Fruit fly (Drosophila melanogaster) whole organism, embryonic: ENCODE results near the gene CG17572.

Experiments used
- Dfd ChIP-seq, 2 experiments: fragments of >200 bp; optimal IDR thresholded peaks; 2 replicates each; lab custom pipeline; 2017; ENCODE audit warnings: missing biosample characterization in 2 of 2, missing genetic modification characterization in 2 of 2
- tll ChIP-seq, 2 experiments: fragments of 200-800 bp in 1 of 2; fragments of >200 bp in 1 of 2; sonication (Bioruptor generic) in 1 of 2; optimal IDR thresholded peaks; 2 replicates each; lab custom pipeline; 2017 to 2019; ENCODE audit warnings: missing biosample characterization in 2 of 2, missing genetic modification characterization in 2 of 2, mild to moderate bottlenecking in 1 of 2, moderate library complexity in 1 of 2

DNA sequence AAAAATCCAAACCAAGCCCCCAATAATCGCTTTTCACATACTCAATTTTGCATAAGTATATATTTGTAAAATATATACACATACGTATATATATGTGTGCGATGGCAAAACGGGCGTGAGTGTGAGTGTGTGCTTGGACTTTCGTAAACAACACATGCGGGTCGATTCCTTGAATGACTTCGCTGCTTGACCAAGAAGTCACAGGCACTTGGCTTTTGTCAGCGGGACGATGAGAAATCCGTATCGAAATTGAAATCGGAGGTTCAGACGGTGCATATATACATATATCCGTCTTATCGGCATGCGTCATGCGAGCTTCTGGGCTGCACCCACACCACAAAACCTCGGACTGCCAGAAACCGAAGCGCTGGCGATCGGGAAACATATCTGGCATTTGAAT, 38.9 kb downstream of the CG17572 start:
- no peak for TF ChIP-seq tll (GFP tag; optimal IDR thresholded peaks at IDR 0.05; lab: Kevin White, UChicago)
- TF ChIP-seq Dfd (GFP tag; optimal IDR thresholded peaks at IDR 0.05; lab: Kevin White, UChicago), result no peak
